Fruit fly (Drosophila melanogaster): Measurements from ENCODE around the gene CG2061.

CG2061 gene

dm6 chrX:11143820-11144219, 51.5 kb downstream of the CG2061 start, which contains the start of gene CG15201:
CG15201 (plus strand) TSS chrX:11144120.
- TF ChIP-seq CTCF (optimal IDR thresholded peaks at IDR 0.05) (no peak), CG8478 (optimal IDR thresholded peaks at IDR 0.05) (no peak)

All from S2 (cell line).